Fruit fly (Drosophila melanogaster) whole organism, wandering third instar larva: ENCODE measurements around the gene Sf3b3.
A peak's percentile ranks its signal among the peaks of the same experiment; 100 is the strongest.

Source experiments
- Abd-B ChIP-seq: fragments of >200 bp; optimal IDR thresholded peaks from 2 replicates; lab custom pipeline; 2017; ENCODE audit warnings: missing biosample characterization, missing genetic modification characterization
- CG32264 ChIP-seq: fragments of 200-800 bp; sonication (Bioruptor generic); optimal IDR thresholded peaks from 2 replicates; lab custom pipeline; 2016; ENCODE audit warnings: missing biosample characterization, missing genetic modification characterization
- CG9705 ChIP-seq: fragments of 200-800 bp; sonication (Bioruptor generic); optimal IDR thresholded peaks from 2 replicates; lab custom pipeline; 2018; ENCODE audit warnings: missing biosample characterization, mild to moderate bottlenecking, missing genetic modification characterization
- CrebA ChIP-seq: fragments of 200-800 bp; sonication (Bioruptor generic); optimal IDR thresholded peaks from 2 replicates; lab custom pipeline; 2016; ENCODE audit warnings: missing biosample characterization, mild to moderate bottlenecking, missing genetic modification characterization, borderline replicate concordance
- Dfd ChIP-seq: fragments of >200 bp; optimal IDR thresholded peaks from 2 replicates; lab custom pipeline; 2017; ENCODE audit warnings: missing biosample characterization, missing genetic modification characterization
- Dif ChIP-seq: fragments of 200-275, 200-300 bp; sonication (Bioruptor generic); optimal IDR thresholded peaks from 2 replicates; lab custom pipeline; 2018; ENCODE audit warnings: missing biosample characterization, missing genetic modification characterization; ENCODE audit not compliant: partially characterized antibody
- GATAd ChIP-seq: sonication (Bioruptor generic); optimal IDR thresholded peaks from 2 replicates; lab custom pipeline; 2016; ENCODE audit warnings: missing biosample characterization, missing genetic modification characterization
- HLH106 ChIP-seq: fragments of 200-800 bp; optimal IDR thresholded peaks from 3 replicates; lab custom pipeline; 2019; ENCODE audit warnings: missing biosample characterization, mild to moderate bottlenecking, missing genetic modification characterization, moderate library complexity
- Hnf4 ChIP-seq: fragments of 200-800 bp; sonication (Bioruptor generic); optimal IDR thresholded peaks from 2 replicates; lab custom pipeline; 2016; ENCODE audit warnings: missing biosample characterization, mild to moderate bottlenecking, missing genetic modification characterization
- Hr78 ChIP-seq: fragments of >200 bp; optimal IDR thresholded peaks from 2 replicates; lab custom pipeline; 2017; ENCODE audit warnings: missing biosample characterization, missing genetic modification characterization
- Hr83 ChIP-seq: fragments of 200-300 bp; sonication (Bioruptor generic); optimal IDR thresholded peaks from 2 replicates; lab custom pipeline; 2016; ENCODE audit warnings: missing biosample characterization, mild to moderate bottlenecking, missing genetic modification characterization, moderate library complexity; ENCODE audit not compliant: poor library complexity, severe bottlenecking
- Jra ChIP-seq: sonication (Bioruptor generic); optimal IDR thresholded peaks from 2 replicates; lab custom pipeline; 2016; ENCODE audit warnings: missing biosample characterization, missing genetic modification characterization
- Mio ChIP-seq: sonication (Bioruptor generic); optimal IDR thresholded peaks from 2 replicates; lab custom pipeline; 2016; ENCODE audit warnings: missing biosample characterization, missing genetic modification characterization
- Myc ChIP-seq: fragments of >200 bp; optimal IDR thresholded peaks from 2 replicates; lab custom pipeline; 2017
- N ChIP-seq: fragments of >200 bp; optimal IDR thresholded peaks from 2 replicates; lab custom pipeline; 2018; ENCODE audit warnings: missing biosample characterization, missing external identifiers, missing genetic modification characterization
- OdsH ChIP-seq: fragments of 200-800 bp; sonication (Bioruptor generic); optimal IDR thresholded peaks from 2 replicates; lab custom pipeline; 2016; ENCODE audit warnings: missing biosample characterization, mild to moderate bottlenecking, missing genetic modification characterization
- Rel ChIP-seq, 2 experiments: fragments of 200-800 bp; sonication (Bioruptor generic) in 1 of 2; optimal IDR thresholded peaks; 2 replicates in 1 of 2; 3 replicates in 1 of 2; lab custom pipeline; 2016 to 2019; ENCODE audit warnings: mild to moderate bottlenecking in 2 of 2, missing biosample characterization in 2 of 2, missing genetic modification characterization in 2 of 2, moderate library complexity in 1 of 2
- Sp1 ChIP-seq: fragments of 200-800 bp; sonication (Bioruptor generic); optimal IDR thresholded peaks from 3 replicates; lab custom pipeline; 2019; ENCODE audit warnings: missing biosample characterization, mild to moderate bottlenecking, missing genetic modification characterization, moderate library complexity
- Vsx2 ChIP-seq: fragments of 200-300, 225-300 bp; sonication (Bioruptor generic); optimal IDR thresholded peaks from 2 replicates; lab custom pipeline; 2018; ENCODE audit warnings: missing biosample characterization, missing genetic modification characterization; ENCODE audit not compliant: partially characterized antibody
- br ChIP-seq: fragments of 200-800 bp; sonication (Bioruptor generic); optimal IDR thresholded peaks from 2 replicates; lab custom pipeline; 2016; ENCODE audit warnings: missing biosample characterization, missing genetic modification characterization
- brk ChIP-seq: fragments of 200-800 bp; sonication (Bioruptor generic); optimal IDR thresholded peaks from 2 replicates; lab custom pipeline; 2016; ENCODE audit warnings: missing biosample characterization, mild to moderate bottlenecking, missing genetic modification characterization
- dl ChIP-seq, 2 experiments: fragments of 175-275, 200-275 bp in 1 of 2; fragments of 200-275 bp in 1 of 2; sonication (Bioruptor generic); optimal IDR thresholded peaks; lab custom pipeline; 2018; ENCODE audit warnings: mild to moderate bottlenecking in 2 of 2, missing biosample characterization in 2 of 2, missing genetic modification characterization in 2 of 2, moderate library complexity in 2 of 2; ENCODE audit not compliant: partially characterized antibody in 2 of 2, insufficient read depth in 1 of 2
- dmrt93B ChIP-seq: fragments of 200-800 bp; sonication (Bioruptor generic); optimal IDR thresholded peaks from 2 replicates; lab custom pipeline; 2018; ENCODE audit warnings: missing biosample characterization, mild to moderate bottlenecking, missing genetic modification characterization
- dsf ChIP-seq: sonication (Bioruptor generic); optimal IDR thresholded peaks from 2 replicates; lab custom pipeline; 2016; ENCODE audit warnings: missing biosample characterization, missing genetic modification characterization, borderline replicate concordance
- ey ChIP-seq: fragments of 200-800 bp; sonication (Bioruptor generic); optimal IDR thresholded peaks from 2 replicates; lab custom pipeline; 2016; ENCODE audit warnings: missing biosample characterization, missing genetic modification characterization
- foxo ChIP-seq, 2 experiments: fragments of 200-800 bp; sonication (Bioruptor generic); optimal IDR thresholded peaks; 2 replicates in 1 of 2; 3 replicates in 1 of 2; lab custom pipeline; 2016 to 2017; ENCODE audit warnings: missing biosample characterization in 2 of 2, missing genetic modification characterization in 2 of 2
- fru ChIP-seq: fragments of 200-800 bp; sonication (Bioruptor generic); optimal IDR thresholded peaks from 3 replicates; lab custom pipeline; 2016; ENCODE audit warnings: missing biosample characterization, mild to moderate bottlenecking, missing genetic modification characterization
- h ChIP-seq: fragments of 200-800 bp; sonication (Bioruptor generic); optimal IDR thresholded peaks from 3 replicates; lab custom pipeline; 2016; ENCODE audit warnings: missing biosample characterization, mild to moderate bottlenecking, missing genetic modification characterization
- jim ChIP-seq: fragments of 175-275, 200-325 bp; sonication (Bioruptor generic); optimal IDR thresholded peaks from 2 replicates; lab custom pipeline; 2016; ENCODE audit warnings: missing biosample characterization, mild to moderate bottlenecking, missing genetic modification characterization
- lola ChIP-seq: fragments of >200 bp; optimal IDR thresholded peaks from 2 replicates; lab custom pipeline; 2017; ENCODE audit warnings: missing biosample characterization, missing genetic modification characterization
- pan ChIP-seq: fragments of >200 bp; optimal IDR thresholded peaks from 2 replicates; lab custom pipeline; 2017
- psq ChIP-seq: fragments of 200-800 bp; sonication (Bioruptor generic); optimal IDR thresholded peaks from 3 replicates; lab custom pipeline; 2017; ENCODE audit warnings: missing biosample characterization, mild to moderate bottlenecking, missing genetic modification characterization, moderate library complexity
- rgr ChIP-seq: fragments of 200-800 bp; sonication (Bioruptor generic); optimal IDR thresholded peaks from 3 replicates; lab custom pipeline; 2016; ENCODE audit warnings: missing biosample characterization, mild to moderate bottlenecking, missing genetic modification characterization
- sage ChIP-seq: fragments of 200-800 bp; sonication (Bioruptor generic); optimal IDR thresholded peaks from 2 replicates; lab custom pipeline; 2016; ENCODE audit warnings: missing biosample characterization, mild to moderate bottlenecking, missing genetic modification characterization
- sv ChIP-seq: fragments of 200-800 bp; sonication (Bioruptor generic); optimal IDR thresholded peaks from 3 replicates; lab custom pipeline; 2016; ENCODE audit warnings: missing biosample characterization, missing genetic modification characterization
- tai ChIP-seq: sonication (Bioruptor generic); optimal IDR thresholded peaks from 2 replicates; lab custom pipeline; 2016; ENCODE audit warnings: missing biosample characterization, missing genetic modification characterization
- usp ChIP-seq: fragments of >200 bp; optimal IDR thresholded peaks from 2 replicates; lab custom pipeline; 2017; ENCODE audit warnings: missing biosample characterization, missing genetic modification characterization
- woc ChIP-seq: sonication (Bioruptor generic); optimal IDR thresholded peaks from 2 replicates; lab custom pipeline; 2016; ENCODE audit warnings: missing biosample characterization, mild to moderate bottlenecking, missing genetic modification characterization

Gene Sf3b3

DNA sequence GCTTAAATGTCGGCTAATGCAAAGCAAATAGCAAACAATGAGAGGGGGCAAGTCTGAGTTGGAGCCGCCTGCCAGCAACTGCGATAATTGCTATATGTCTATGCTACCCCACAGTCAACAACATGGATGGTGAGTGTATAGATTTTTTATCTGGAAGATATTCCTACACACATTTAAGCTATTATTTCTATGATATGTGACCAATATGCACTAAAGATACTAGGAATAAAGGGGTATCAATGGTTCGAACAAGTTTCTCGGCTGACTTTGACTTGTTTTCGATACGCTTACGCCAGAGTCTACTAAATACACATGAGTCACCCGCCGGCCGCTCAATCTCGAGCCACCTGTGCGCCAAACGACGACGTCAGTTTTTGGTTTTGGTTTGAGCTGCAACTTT is 54.2 kb downstream of the Sf3b3 start:
- TF ChIP-seq br (GFP tag; lab: Kevin White, UChicago) = peak; percentile 5
- TF ChIP-seq CG32264 (GFP tag; lab: Kevin White, UChicago) = no peak
- TF ChIP-seq ey (GFP tag; lab: Kevin White, UChicago) = peak; percentile 41
- no peak for TF ChIP-seq Sp1 (GFP tag; lab: Kevin White, UChicago)
- peak; percentile 3 for TF ChIP-seq rgr (GFP tag; lab: Kevin White, UChicago)
- TF ChIP-seq Mio (GFP tag; lab: Kevin White, UChicago) = no peak
- TF ChIP-seq foxo (GFP tag; optimal IDR thresholded peaks at IDR 0.05; lab: Kevin White, UChicago) = peak in 1 of 2 experiments; percentile 36
- no peak for TF ChIP-seq dmrt93B
- TF ChIP-seq h (GFP tag; lab: Kevin White, UChicago) = peak; percentile 5

dm6 chr3L:777299-777699 is 55.9 kb downstream of the Sf3b3 start:
- no peak for TF ChIP-seq Dif (GFP tag; lab: Kevin White, UChicago)
- TF ChIP-seq dsf (GFP tag; lab: Kevin White, UChicago) = no peak
- TF ChIP-seq CG32264 (GFP tag; lab: Kevin White, UChicago) = no peak
- TF ChIP-seq N (GFP tag; lab: Kevin White, UChicago) = no peak
- TF ChIP-seq GATAd (GFP tag; lab: Kevin White, UChicago) = no peak
- no peak for TF ChIP-seq sv
- TF ChIP-seq Sp1 (GFP tag; lab: Kevin White, UChicago) = peak; percentile 42
- TF ChIP-seq CG9705 (GFP tag; lab: Kevin White, UChicago) = no peak
- TF ChIP-seq usp (GFP tag; lab: Kevin White, UChicago) = no peak
- TF ChIP-seq lola (GFP tag; lab: Kevin White, UChicago) = no peak
- peak; percentile 61 for TF ChIP-seq psq (GFP tag; lab: Kevin White, UChicago)
- TF ChIP-seq Dfd (GFP tag; lab: Kevin White, UChicago) = no peak
- no peak for TF ChIP-seq dl (GFP tag; optimal IDR thresholded peaks at IDR 0.05; lab: Kevin White, UChicago; ENCODE audit: insufficient read depth in 1 of 2, partially characterized antibody in 2 of 2)
- no peak for TF ChIP-seq sage
- TF ChIP-seq tai (GFP tag; lab: Kevin White, UChicago) = no peak
- peak; percentile 69 for TF ChIP-seq Hnf4 (GFP tag; lab: Kevin White, UChicago)
- no peak for TF ChIP-seq Hr83 (GFP tag; lab: Kevin White, UChicago)
- TF ChIP-seq Jra (GFP tag; lab: Kevin White, UChicago) = no peak
- peak; percentile 74 for TF ChIP-seq rgr (GFP tag; lab: Kevin White, UChicago)
- TF ChIP-seq OdsH = peak; percentile 71
- no peak for TF ChIP-seq Vsx2 (GFP tag; lab: Kevin White, UChicago)
- peak; percentile 47 for TF ChIP-seq woc (GFP tag; lab: Kevin White, UChicago)
- no peak for TF ChIP-seq Rel (GFP tag; optimal IDR thresholded peaks at IDR 0.05; lab: Kevin White, UChicago)
- peak; percentile 66 for TF ChIP-seq Rel (tag; optimal IDR thresholded peaks at IDR 0.05; lab: Kevin White, UChicago)
- TF ChIP-seq Myc (lab: Kevin White, UChicago) = no peak
- TF ChIP-seq h (GFP tag; lab: Kevin White, UChicago) = peak; percentile 74
- peak; percentile 71 for TF ChIP-seq ey (GFP tag; lab: Kevin White, UChicago)
- no peak for TF ChIP-seq brk
- peak; percentile 44 for TF ChIP-seq dmrt93B
- TF ChIP-seq br (GFP tag; lab: Kevin White, UChicago) = peak; percentile 80
- TF ChIP-seq jim (GFP tag; lab: Kevin White, UChicago) = no peak
- TF ChIP-seq Hr78 (GFP tag; lab: Kevin White, UChicago) = no peak
- TF ChIP-seq fru (GFP tag; lab: Kevin White, UChicago) = peak; percentile 76
- TF ChIP-seq HLH106 (tag; lab: Kevin White, UChicago) = peak; percentile 56
- TF ChIP-seq Abd-B (GFP tag; lab: Kevin White, UChicago) = no peak
- no peak for TF ChIP-seq CrebA (GFP tag; lab: Kevin White, UChicago)
- TF ChIP-seq Mio (GFP tag; lab: Kevin White, UChicago) = no peak
- TF ChIP-seq pan (lab: Kevin White, UChicago) = no peak
- peak in 1 of 2 experiments; percentile 77 for TF ChIP-seq foxo (GFP tag; optimal IDR thresholded peaks at IDR 0.05; lab: Kevin White, UChicago)
